Worm (Caenorhabditis elegans): ENCODE measurements around the gene psme-3.

psme-3 gene

DNA sequence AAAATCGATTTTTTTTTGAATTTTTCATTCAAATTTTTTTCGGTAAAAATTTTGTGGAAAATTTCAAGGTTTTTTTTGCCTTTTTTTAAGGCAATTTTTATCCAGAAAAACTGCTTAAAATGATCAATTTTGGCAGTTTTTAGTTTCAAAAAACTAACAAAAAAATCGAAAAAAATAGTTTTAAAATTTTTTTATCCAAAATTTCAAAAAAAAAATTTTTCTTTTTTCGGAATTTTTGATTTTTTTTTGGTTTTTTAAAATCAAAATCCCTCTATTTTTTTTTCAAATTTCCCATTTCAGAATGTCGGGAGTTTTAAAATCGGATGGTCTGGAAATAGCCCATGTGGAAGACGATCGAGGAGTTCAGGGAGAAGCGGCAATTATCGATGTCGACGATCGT, 6.0 kb downstream of the psme-3 start, which contains the start of gene Y66D12A.8:
TSS of gene Y66D12A.8 (plus strand) at position 301 of the 400 bp plus-strand sequence.
- TF ChIP-seq ceh-19 (GFP tag; optimal IDR thresholded peaks at IDR 0.05) (no peak), nhr-232 (tag; optimal IDR thresholded peaks at IDR 0.05) (no peak), pat-9 (tag; optimal IDR thresholded peaks at IDR 0.05) (no peak), ceh-34 (tag; optimal IDR thresholded peaks at IDR 0.05) (no peak), pag-3 (tag; optimal IDR thresholded peaks at IDR 0.05; ENCODE audit: borderline replicate concordance) (no peak), hlh-30 (tag; optimal IDR thresholded peaks at IDR 0.05; ENCODE audit: insufficient read depth) (no peak)

DNA sequence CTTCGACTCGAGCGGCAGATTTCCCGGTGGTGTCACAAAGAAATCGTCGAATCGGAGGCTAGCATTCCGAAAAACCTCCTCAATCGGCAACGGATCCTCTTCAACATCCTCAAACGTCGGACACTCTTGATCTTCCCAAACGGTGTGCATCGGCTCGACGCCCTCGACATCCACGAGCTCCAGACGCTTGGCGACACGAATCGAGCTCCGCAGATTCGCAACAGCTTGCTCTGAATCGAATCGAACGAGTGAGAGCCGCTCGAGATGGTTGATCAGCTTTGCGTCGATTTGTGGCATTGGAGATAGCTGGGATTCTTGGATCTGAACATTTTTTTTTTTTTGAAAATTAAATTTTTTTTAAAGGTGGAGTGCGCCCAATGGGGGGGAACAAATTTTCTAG, 11.4 kb downstream of the psme-3 start:
- TF ChIP-seq lim-6 (tag; optimal IDR thresholded peaks at IDR 0.05): no peak
- no peak for TF ChIP-seq pha-2 (tag; optimal IDR thresholded peaks at IDR 0.05)
- TF ChIP-seq pax-1 (tag; optimal IDR thresholded peaks at IDR 0.05): no peak
- no peak for TF ChIP-seq elt-4 (tag; optimal IDR thresholded peaks at IDR 0.05)
- TF ChIP-seq unc-3 (GFP tag; conservative IDR thresholded peaks at IDR 0.05): no peak
- TF ChIP-seq unc-3 (tag; optimal IDR thresholded peaks at IDR 0.05): no peak

DNA sequence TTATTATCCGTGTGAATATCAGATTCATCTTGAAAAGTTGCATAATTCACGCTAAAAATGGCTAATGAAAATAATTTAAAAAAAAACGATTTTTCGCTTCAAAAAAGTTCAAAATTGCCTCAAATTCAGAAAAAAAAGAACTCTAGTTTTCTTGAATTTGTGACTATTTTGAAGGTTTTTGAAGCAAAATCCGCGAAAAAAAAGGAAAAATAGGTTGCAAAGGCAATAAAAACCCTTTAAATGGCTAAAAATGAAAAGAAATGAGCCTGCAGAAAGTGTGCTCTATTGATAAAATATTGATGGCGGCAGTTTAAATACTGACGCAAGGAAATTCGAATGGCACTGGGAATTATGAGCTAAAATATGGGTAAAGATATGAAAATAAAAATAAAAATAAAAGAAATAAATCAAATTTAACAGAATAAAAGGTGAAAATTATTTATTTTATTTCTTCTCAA, 12.5 kb downstream of the psme-3 start, which contains the start of gene Y66D12A.7:
TSS of gene Y66D12A.7 (minus strand) at position 51 of the 458 bp plus-strand sequence.
- TF ChIP-seq dve-1 (tag; optimal IDR thresholded peaks at IDR 0.05) (no peak), ztf-16 (tag; optimal IDR thresholded peaks at IDR 0.05) (no peak), pqm-1 (tag; optimal IDR thresholded peaks at IDR 0.05) (no peak), C08G9.2 (tag; optimal IDR thresholded peaks at IDR 0.05) (no peak), fkh-10 (GFP tag; optimal IDR thresholded peaks at IDR 0.05) (no peak), nhr-232 (tag; optimal IDR thresholded peaks at IDR 0.05) (no peak), ceh-34 (tag; optimal IDR thresholded peaks at IDR 0.05) (no peak)

DNA sequence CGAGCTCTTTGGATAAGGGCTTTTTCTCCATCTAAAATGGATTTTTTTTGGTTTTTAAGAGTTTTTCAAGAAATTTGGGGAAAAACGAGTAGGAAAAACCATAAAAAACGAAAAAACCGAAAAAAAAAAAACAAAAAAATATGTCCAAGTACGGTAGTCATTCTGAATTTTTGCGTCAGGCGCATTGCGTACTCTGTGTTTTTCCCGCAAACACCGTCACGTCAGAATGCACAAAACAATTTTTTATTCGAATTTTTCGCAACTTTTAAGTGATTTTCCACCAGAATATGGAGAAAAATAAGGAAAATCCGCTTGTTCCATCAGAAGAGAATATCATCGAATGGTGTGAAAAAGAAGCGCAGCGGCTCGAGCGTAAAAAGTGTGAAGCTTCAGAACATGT, 13.4 kb downstream of the psme-3 start, which contains the start of the genes Y66D12A.6 and ceh-92:
TSS of gene Y66D12A.6 (minus strand) at position 31 of the 400 bp plus-strand sequence.
TSS of gene ceh-92 (plus strand) at position 229 of the 400 bp plus-strand sequence.
- TF ChIP-seq ceh-2 (tag; optimal IDR thresholded peaks at IDR 0.05) (no peak), elt-2 (tag; optimal IDR thresholded peaks at IDR 0.05) (no peak), sdc-2 (tag; optimal IDR thresholded peaks at IDR 0.05) (no peak), ceh-30 (tag; optimal IDR thresholded peaks at IDR 0.05) (no peak), lim-6 (tag; optimal IDR thresholded peaks at IDR 0.05) (no peak), syd-9 (tag; optimal IDR thresholded peaks at IDR 0.05) (no peak), nfya-1 (tag; optimal IDR thresholded peaks at IDR 0.05) (no peak), hlh-13 (GFP tag; optimal IDR thresholded peaks at IDR 0.05) (no peak), C38D4.7 (GFP tag; optimal IDR thresholded peaks at IDR 0.05) (no peak), mec-3 (tag; optimal IDR thresholded peaks at IDR 0.05; ENCODE audit: borderline replicate concordance) (no peak), K02D7.2 (tag; optimal IDR thresholded peaks at IDR 0.05) (no peak), ets-4 (tag; optimal IDR thresholded peaks at IDR 0.05) (no peak)

DNA sequence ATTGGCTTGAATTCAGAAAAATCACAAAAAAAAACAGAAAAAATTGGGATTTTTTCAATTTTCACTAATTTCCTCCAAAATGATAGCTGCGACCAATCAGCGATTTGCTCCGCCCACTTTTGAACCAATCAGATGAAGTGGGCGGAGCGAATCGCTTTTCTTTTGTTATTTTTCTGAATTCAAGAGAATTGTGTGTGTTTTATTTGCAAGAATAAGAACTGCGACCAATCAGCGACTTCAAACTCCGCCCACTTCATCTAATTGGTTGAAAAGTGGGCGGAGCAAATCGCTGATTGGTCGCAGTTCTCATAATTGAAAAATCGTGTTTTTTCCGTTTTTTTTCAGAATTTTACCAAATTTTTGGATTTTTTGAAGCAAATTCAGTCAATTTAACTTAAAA, 14.6 kb downstream of the psme-3 start:
- TF ChIP-seq nfya-1 (tag; optimal IDR thresholded peaks at IDR 0.05) (peak; percentile 86), ceh-19 (GFP tag; optimal IDR thresholded peaks at IDR 0.05) (no peak)

DNA sequence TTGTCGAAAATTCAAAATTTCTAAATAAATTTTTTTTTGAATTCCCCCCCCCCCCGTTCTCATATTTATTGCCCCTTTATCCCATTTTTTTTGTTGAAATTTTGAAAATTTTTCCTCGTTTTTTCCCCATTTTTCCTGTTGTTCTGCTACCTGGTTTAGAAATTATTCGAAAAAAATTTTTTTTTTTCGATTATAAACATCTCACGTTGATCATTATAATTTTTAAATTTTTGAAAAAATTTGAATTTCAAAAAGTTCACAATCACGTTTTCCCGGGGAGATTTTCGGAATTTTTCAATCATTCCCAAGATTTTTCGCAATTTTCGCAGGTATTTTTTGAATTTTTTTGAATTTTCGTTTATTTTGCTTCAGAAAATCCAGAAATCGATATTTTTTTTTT, 21.0 kb downstream of the psme-3 start, which contains the start of gene Y66D12A.3:
TSS of gene Y66D12A.3 (plus strand) at position 301 of the 400 bp plus-strand sequence.
- no peak for TF ChIP-seq unc-86 (tag; optimal IDR thresholded peaks at IDR 0.05)
- no peak for TF ChIP-seq tbx-7 (tag; optimal IDR thresholded peaks at IDR 0.05)
- TF ChIP-seq unc-42 (tag; optimal IDR thresholded peaks at IDR 0.05): no peak
- TF ChIP-seq nhr-232 (tag; optimal IDR thresholded peaks at IDR 0.05): no peak
- TF ChIP-seq Y22D7AL.16 (tag; optimal IDR thresholded peaks at IDR 0.05): no peak
- TF ChIP-seq pha-2 (tag; optimal IDR thresholded peaks at IDR 0.05): no peak
- no peak for TF ChIP-seq ceh-2 (tag; optimal IDR thresholded peaks at IDR 0.05)

All from whole organism, late embryonic.